Worm (Caenorhabditis elegans) whole organism, dauer: Measurements from ENCODE around the gene C13A2.4.
"Not testable (repeated sequence)": the region's sequence is repeated elsewhere in the genome, so short reads cannot be mapped to it uniquely, and the experiment has no call there.

ENCODE experiments used
- unc-62 ChIP-seq: sonication (generic microtip); optimal IDR thresholded peaks from 2 replicates; lab custom pipeline; 2017; ENCODE audit warnings: missing biosample characterization, missing genetic modification reagents, missing genetic modification characterization

The C13A2.4 gene

DNA sequence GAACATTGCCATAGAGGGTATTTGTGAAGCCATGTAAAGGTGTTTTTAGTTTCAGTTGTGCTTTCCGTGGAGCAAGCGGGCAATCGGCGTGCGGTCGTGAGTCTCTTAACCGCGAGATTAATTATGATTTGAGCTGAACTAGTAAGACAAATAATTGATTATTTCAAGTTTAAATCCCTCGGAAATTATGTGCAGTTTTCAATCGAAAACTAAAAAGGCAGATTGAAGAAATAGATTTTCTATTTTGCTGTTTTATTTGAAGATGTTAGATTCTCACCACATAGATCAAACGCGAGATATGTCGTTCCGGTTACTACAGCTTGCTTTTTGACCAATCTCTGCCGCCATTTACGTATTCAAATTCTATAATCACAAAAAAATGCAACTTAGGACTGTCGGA, 2.8 kb downstream of the C13A2.4 start, which contains the start of gene C13A2.3:
Gene C13A2.3, plus strand, starts transcription at position 301 of the 400 bp plus-strand sequence.
- no peak for TF ChIP-seq unc-62 (GFP tag; lab: Kevin White, UChicago)

- no peak for TF ChIP-seq unc-62 (GFP tag; lab: Kevin White, UChicago)
Measured at ce11 chrV:7288699-7289098, 9.5 kb downstream of the C13A2.4 start, which contains the start of gene C13A2.1. TSS of gene C13A2.1 (plus strand) at chrV:7288999.

ce11 chrV:7295270-7295669, 16.1 kb downstream of the C13A2.4 start, which contains the start of gene F07G11.4:
TSS of gene F07G11.4 (minus strand) at chrV:7295370.
- no peak for TF ChIP-seq unc-62 (GFP tag; lab: Kevin White, UChicago)

DNA sequence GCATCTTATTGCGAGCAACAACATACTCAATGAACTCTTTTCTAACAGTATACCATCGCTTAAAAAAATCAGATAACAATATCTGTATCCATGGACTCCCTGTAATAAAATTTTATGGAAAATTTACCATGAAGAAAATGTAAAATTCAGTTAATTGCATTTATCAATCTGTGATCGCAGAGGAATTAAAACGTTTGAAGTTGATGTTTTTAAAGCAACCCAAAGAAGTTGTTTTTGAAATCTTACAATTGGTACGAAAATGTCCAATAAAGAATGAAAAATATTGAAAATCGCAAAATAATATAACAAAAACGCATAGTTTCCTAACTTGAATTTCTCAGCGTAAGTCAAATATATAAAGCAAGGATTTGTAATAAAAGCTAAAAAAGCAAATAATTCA, 18.1 kb downstream of the C13A2.4 start, which contains the start of gene srj-32:
Gene srj-32, minus strand, starts transcription at position 101 of the 400 bp plus-strand sequence.
- no peak for TF ChIP-seq unc-62 (GFP tag; lab: Kevin White, UChicago)

DNA sequence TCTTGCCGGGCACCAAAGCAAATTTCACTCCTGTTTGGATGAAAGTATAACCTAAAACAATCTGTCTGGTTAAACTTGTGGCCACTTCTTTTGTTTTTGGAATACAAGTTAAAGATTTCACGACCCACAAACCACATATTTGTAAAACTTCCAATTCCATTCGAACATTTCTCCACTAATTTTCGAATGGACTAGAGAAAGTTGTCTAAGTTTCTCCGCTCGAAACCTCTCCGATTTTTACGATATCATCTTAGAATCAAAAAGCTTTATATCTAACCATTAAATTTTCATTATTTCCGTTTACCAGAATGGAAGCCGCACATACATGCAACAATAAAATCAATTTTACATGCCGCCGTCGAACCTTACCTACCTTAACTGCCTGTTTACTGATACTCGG, 19.3 kb downstream of the C13A2.4 start, which contains the start of gene F07G11.3:
Gene F07G11.3, plus strand, starts transcription at position 301 of the 400 bp plus-strand sequence.
- TF ChIP-seq unc-62 (GFP tag; lab: Kevin White, UChicago): no peak

DNA sequence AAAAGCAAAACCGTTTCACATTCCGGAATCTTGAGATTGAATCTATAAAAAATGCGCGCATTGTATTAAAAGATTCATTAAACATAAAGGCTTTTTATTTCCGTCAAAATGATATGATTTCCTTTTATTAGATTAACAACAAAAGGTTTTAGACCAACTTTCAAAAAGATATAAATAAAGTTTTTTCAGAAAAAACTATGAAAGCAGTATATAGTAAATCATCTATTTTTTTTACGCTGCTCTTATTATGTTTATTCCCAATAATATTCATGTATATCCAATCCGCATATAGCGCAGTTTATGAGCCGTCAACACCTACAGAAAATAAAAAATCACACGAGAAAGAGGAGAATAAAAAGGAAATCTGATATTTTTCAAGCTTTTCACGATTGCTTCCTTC, 25.3 kb downstream of the C13A2.4 start, which contains the start of gene F07G11.2:
Gene F07G11.2, plus strand, starts transcription at position 301 of the 400 bp plus-strand sequence.
- not testable (repeated sequence) for TF ChIP-seq unc-62 (GFP tag; lab: Kevin White, UChicago)

ce11 chrV:7307089-7307488, 27.9 kb downstream of the C13A2.4 start, which contains the start of gene F07G11.1:
TSS of gene F07G11.1 (plus strand) at chrV:7307389.
- TF ChIP-seq unc-62 (GFP tag; lab: Kevin White, UChicago): no peak

ce11 chrV:7313233-7313632, 34.0 kb downstream of the C13A2.4 start, which contains the start of gene srx-6:
TSS of gene srx-6 (minus strand) at chrV:7313333.
- no peak for TF ChIP-seq unc-62 (GFP tag; lab: Kevin White, UChicago)

- TF ChIP-seq unc-62 (GFP tag; lab: Kevin White, UChicago): no peak
Measured at ce11 chrV:7320909-7321308, 41.7 kb downstream of the C13A2.4 start, which contains the start of gene lmd-4. TSS of gene lmd-4 (minus strand) at chrV:7321009.

- TF ChIP-seq unc-62 (GFP tag; lab: Kevin White, UChicago): no peak
Measured at ce11 chrV:7321915-7322314, 42.7 kb downstream of the C13A2.4 start, which contains the start of gene F10G2.10. TSS of gene F10G2.10 (plus strand) at chrV:7322215.

ce11 chrV:7325285-7325684, 46.1 kb downstream of the C13A2.4 start, which contains the start of gene srx-92:
TSS of gene srx-92 (minus strand) at chrV:7325385.
- TF ChIP-seq unc-62 (GFP tag; lab: Kevin White, UChicago): no peak

ce11 chrV:7326928-7327327, 47.7 kb downstream of the C13A2.4 start, which contains the start of gene F10G2.4:
TSS of gene F10G2.4 (plus strand) at chrV:7327228.
- no peak for TF ChIP-seq unc-62 (GFP tag; lab: Kevin White, UChicago)

ce11 chrV:7328092-7328491, 48.9 kb downstream of the C13A2.4 start, which contains the start of gene clec-7:
TSS of gene clec-7 (plus strand) at chrV:7328392.
- no peak for TF ChIP-seq unc-62 (GFP tag; lab: Kevin White, UChicago)
